Worm (Caenorhabditis elegans) whole organism, L4 larva: Measurements from ENCODE around the gene T24H10.5.
A peak's percentile ranks its signal among the peaks of the same experiment; 100 is the strongest.

ENCODE experiments used
- F37D6.2 ChIP-seq: sonication (generic microtip); optimal IDR thresholded peaks from 2 replicates; lab custom pipeline; 2016; ENCODE audit warnings: mild to moderate bottlenecking, missing genetic modification characterization, missing compliant biosample characterization
- F44E2.7 ChIP-seq: fragments of 200-800 bp; sonication (Bioruptor generic); IDR thresholded peaks from 2 replicates; pipeline ENCODE4 v2.1.2; 2022; ENCODE audit warnings: missing genetic modification characterization, missing compliant biosample characterization
- R02D3.7 ChIP-seq: fragments of 150-350 bp; sonication (generic microtip); optimal IDR thresholded peaks from 3 replicates; lab custom pipeline; 2014; ENCODE audit warnings: missing biosample characterization, missing genetic modification characterization
- aly-2 ChIP-seq: sonication (generic microtip); optimal IDR thresholded peaks from 2 replicates; lab custom pipeline; 2018; ENCODE audit warnings: missing biosample characterization, missing genetic modification characterization
- ama-1 ChIP-seq: fragments of 150-350 bp; optimal IDR thresholded peaks from 2 replicates; lab custom pipeline; 2014; ENCODE audit warnings: inconsistent platforms, mixed read lengths
- ceh-32 ChIP-seq: sonication (generic microtip); optimal IDR thresholded peaks from 2 replicates; lab custom pipeline; 2016; ENCODE audit warnings: mild to moderate bottlenecking, missing genetic modification characterization, missing compliant biosample characterization; ENCODE audit not compliant: poor library complexity
- ceh-44 ChIP-seq: fragments of 200-800 bp; sonication (Bioruptor generic); IDR thresholded peaks from 2 replicates; pipeline ENCODE4 v1.3.6; 2022; ENCODE audit warnings: missing genetic modification reagents, missing genetic modification characterization, missing compliant biosample characterization
- ceh-82 ChIP-seq: sonication (generic microtip); optimal IDR thresholded peaks from 2 replicates; lab custom pipeline; 2017; ENCODE audit warnings: missing biosample characterization, missing genetic modification characterization
- ctbp-1 ChIP-seq: fragments of 200-800 bp; sonication (Bioruptor generic); IDR thresholded peaks from 2 replicates; pipeline ENCODE4 v1.3.6; 2022; ENCODE audit warnings: missing genetic modification reagents, missing genetic modification characterization, missing compliant biosample characterization
- daf-19 ChIP-seq: fragments of 200-800 bp; sonication (Bioruptor generic); conservative IDR thresholded peaks from 2 replicates; pipeline ENCODE4 v1.3.6; 2022; ENCODE audit warnings: missing genetic modification characterization, missing compliant biosample characterization
- dmd-6 ChIP-seq: fragments of 200-800 bp; sonication (Bioruptor generic); IDR thresholded peaks from 2 replicates; pipeline ENCODE4 v1.3.6; 2022; ENCODE audit warnings: missing genetic modification reagents, missing genetic modification characterization, missing compliant biosample characterization
- dpl-1 ChIP-seq: fragments of 150-350 bp; optimal IDR thresholded peaks from 2 replicates; lab custom pipeline; 2014; ENCODE audit warnings: missing biosample characterization, missing genetic modification reagents, missing genetic modification characterization
- duxl-1 ChIP-seq: sonication (generic microtip); optimal IDR thresholded peaks from 2 replicates; lab custom pipeline; 2016; ENCODE audit warnings: mild to moderate bottlenecking, missing genetic modification characterization, moderate library complexity, missing compliant biosample characterization; ENCODE audit not compliant: poor library complexity
- egl-27 ChIP-seq: sonication (generic microtip); optimal IDR thresholded peaks from 3 replicates; lab custom pipeline; 2017; ENCODE audit warnings: missing biosample characterization, missing genetic modification reagents, missing genetic modification characterization
- fkh-10 ChIP-seq: fragments of 150-350 bp; optimal IDR thresholded peaks from 2 replicates; lab custom pipeline; 2014; ENCODE audit warnings: missing biosample characterization, missing genetic modification reagents, missing genetic modification characterization
- fos-1 ChIP-seq: fragments of 150-350 bp; optimal IDR thresholded peaks from 2 replicates; lab custom pipeline; 2014; ENCODE audit warnings: missing biosample characterization, missing genetic modification characterization
- gei-8 ChIP-seq: fragments of 200-800 bp; sonication (Bioruptor generic); optimal IDR thresholded peaks from 2 replicates; lab custom pipeline; 2018; ENCODE audit warnings: mild to moderate bottlenecking, missing genetic modification characterization, missing compliant biosample characterization
- hif-1 ChIP-seq, 2 experiments: sonication (generic microtip); optimal IDR thresholded peaks; 2 replicates each; lab custom pipeline; 2016 to 2017; ENCODE audit warnings: missing compliant biosample characterization in 2 of 2, missing genetic modification characterization in 2 of 2, missing genetic modification reagents in 2 of 2, missing genotype in 2 of 2, mild to moderate bottlenecking in 1 of 2
- hlh-30 ChIP-seq: sonication (generic microtip); optimal IDR thresholded peaks from 2 replicates; lab custom pipeline; 2017; ENCODE audit warnings: antibody characterized with exemption, mild to moderate bottlenecking, missing genetic modification characterization, missing compliant biosample characterization; ENCODE audit not compliant: insufficient read depth
- jun-1 ChIP-seq: fragments of 150-350 bp; optimal IDR thresholded peaks from 2 replicates; lab custom pipeline; 2014; ENCODE audit warnings: missing biosample characterization, missing genetic modification reagents, missing genetic modification characterization
- lim-7 ChIP-seq: fragments of 200-800 bp; sonication (Bioruptor generic); IDR thresholded peaks from 2 replicates; pipeline ENCODE4 v1.3.6; 2022; ENCODE audit warnings: missing genetic modification characterization, missing compliant biosample characterization
- lin-1 ChIP-seq: fragments of 200-800 bp; sonication (Bioruptor generic); IDR thresholded peaks from 2 replicates; pipeline ENCODE4 v1.3.6; 2022; ENCODE audit warnings: missing genetic modification reagents, missing genetic modification characterization, missing compliant biosample characterization
- lin-13 ChIP-seq: fragments of 150-350 bp; optimal IDR thresholded peaks from 2 replicates; lab custom pipeline; 2014; ENCODE audit warnings: missing biosample characterization, missing genetic modification reagents, missing genetic modification characterization
- lin-38 ChIP-seq: fragments of 200-800 bp; sonication (Bioruptor generic); IDR thresholded peaks from 2 replicates; pipeline ENCODE4 v1.3.6; 2022; ENCODE audit warnings: missing genetic modification reagents, missing genetic modification characterization, missing compliant biosample characterization
- lin-39 ChIP-seq: fragments of 150-350 bp; optimal IDR thresholded peaks from 2 replicates; lab custom pipeline; 2014; ENCODE audit warnings: missing biosample characterization, missing genetic modification reagents, missing genetic modification characterization
- lir-3 ChIP-seq: sonication (generic microtip); optimal IDR thresholded peaks from 2 replicates; lab custom pipeline; 2016; ENCODE audit warnings: mild to moderate bottlenecking, missing genetic modification characterization, missing compliant biosample characterization
- madf-9 ChIP-seq: fragments of 200-800 bp; sonication (Bioruptor generic); conservative IDR thresholded peaks from 2 replicates; pipeline ENCODE4 v1.3.6; 2022; ENCODE audit warnings: missing genetic modification reagents, missing genetic modification characterization, missing compliant biosample characterization
- mes-2 ChIP-seq: sonication (generic microtip); optimal IDR thresholded peaks from 2 replicates; lab custom pipeline; 2016; ENCODE audit warnings: missing genotype, mild to moderate bottlenecking, missing genetic modification characterization, missing compliant biosample characterization; ENCODE audit not compliant: poor library complexity, severe bottlenecking
- nhr-10 ChIP-seq: fragments of 150-350 bp; optimal IDR thresholded peaks from 2 replicates; lab custom pipeline; 2014; ENCODE audit warnings: missing biosample characterization, missing genetic modification characterization
- nhr-28 ChIP-seq: fragments of 150-350 bp; optimal IDR thresholded peaks from 2 replicates; lab custom pipeline; 2014; ENCODE audit warnings: missing biosample characterization, missing genetic modification characterization
- nhr-77 ChIP-seq: fragments of 150-350 bp; optimal IDR thresholded peaks from 2 replicates; lab custom pipeline; 2014; ENCODE audit warnings: missing biosample characterization, missing genetic modification characterization
- pha-4 ChIP-seq, 2 experiments: fragments of 150-350 bp in 1 of 2; fragments of 200-800 bp in 1 of 2; sonication (Bioruptor generic) in 1 of 2; IDR thresholded peaks in 1 of 2; optimal IDR thresholded peaks in 1 of 2; 2 replicates each; pipeline versions ENCODE4 v1.3.6 to Lab custom; 2014 to 2022; ENCODE audit warnings: missing genetic modification characterization in 2 of 2, missing genetic modification reagents in 2 of 2, missing biosample characterization in 1 of 2, missing compliant biosample characterization in 1 of 2
- pqm-1 ChIP-seq: sonication (generic microtip); optimal IDR thresholded peaks from 2 replicates; lab custom pipeline; 2017; ENCODE audit warnings: missing biosample characterization, missing genetic modification characterization
- rbr-2 ChIP-seq: sonication (generic microtip); optimal IDR thresholded peaks from 2 replicates; lab custom pipeline; 2016; ENCODE audit warnings: missing genotype, missing genetic modification characterization, missing compliant biosample characterization
- skn-1 ChIP-seq: fragments of 150-350 bp; optimal IDR thresholded peaks from 2 replicates; lab custom pipeline; 2014; ENCODE audit warnings: missing biosample characterization, missing genetic modification characterization
- snpc-4 ChIP-seq: fragments of 150-350 bp; optimal IDR thresholded peaks from 2 replicates; lab custom pipeline; 2014; ENCODE audit warnings: missing biosample characterization, missing genetic modification characterization
- spr-1 ChIP-seq: sonication (generic microtip); optimal IDR thresholded peaks from 2 replicates; lab custom pipeline; 2016; ENCODE audit warnings: mild to moderate bottlenecking, missing genetic modification characterization, missing compliant biosample characterization
- tag-97 ChIP-seq: fragments of 200-800 bp; sonication (Bioruptor generic); IDR thresholded peaks from 2 replicates; pipeline ENCODE4 v1.3.6; 2022; ENCODE audit warnings: missing genetic modification characterization, missing compliant biosample characterization
- tra-1 ChIP-seq: fragments of 200-800 bp; sonication (Bioruptor generic); IDR thresholded peaks from 2 replicates; pipeline ENCODE4 v1.3.6; 2022; ENCODE audit warnings: missing genetic modification reagents, missing genetic modification characterization, missing compliant biosample characterization
- zag-1 ChIP-seq: fragments of 150-350 bp; optimal IDR thresholded peaks from 2 replicates; lab custom pipeline; 2014; ENCODE audit warnings: missing biosample characterization, missing genetic modification characterization
- zip-11 ChIP-seq: fragments of 200-800 bp; sonication (Bioruptor generic); IDR thresholded peaks from 2 replicates; pipeline ENCODE4 v1.3.6; 2022; ENCODE audit warnings: missing genetic modification characterization, missing compliant biosample characterization

The T24H10.5 gene

ce11 chrII:9057035-9057668, 43.7 kb upstream of the T24H10.5 start, which contains the start of gene rpl-32 (continued):
- TF ChIP-seq hlh-30 (tag; lab: Kevin White, UChicago) (peak; percentile 76), skn-1 (tag; lab: Kevin White, UChicago) (no peak), lin-39 (tag; lab: Kevin White, UChicago) (no peak), lin-1 (GFP tag; lab: Robert Waterston, UW) (no peak), daf-19 (0 out of 2 replicates have a peak, but pooled peaks have one; percentile 17), lin-13 (GFP tag; lab: Kevin White, UChicago) (peak; percentile 70), lir-3 (tag; lab: Kevin White, UChicago) (no peak), madf-9 (no peak), tag-97 (no peak), dpl-1 (GFP tag; lab: Kevin White, UChicago) (peak; percentile 71), snpc-4 (no peak), fos-1 (tag; lab: Kevin White, UChicago) (no peak), ceh-82 (tag; lab: Kevin White, UChicago) (no peak), mes-2 (tag; lab: Kevin White, UChicago) (peak; percentile 80), R02D3.7 (tag; lab: Kevin White, UChicago) (no peak), pha-4 (GFP tag; IDR thresholded peaks at IDR 0.05; lab: Robert Waterston, UW) (0 out of 2 replicates have a peak, but pooled peaks have one; percentile 26), pha-4 (tag; optimal IDR thresholded peaks at IDR 0.05; lab: Kevin White, UChicago) (peak; percentile 71), ceh-32 (tag; lab: Kevin White, UChicago) (no peak), lim-7 (GFP tag; lab: Robert Waterston, UW) (no peak), jun-1 (tag; lab: Kevin White, UChicago) (no peak), egl-27 (tag; lab: Kevin White, UChicago) (no peak), ceh-44 (GFP tag; lab: Robert Waterston, UW) (no peak), nhr-28 (tag; lab: Kevin White, UChicago) (peak; percentile 76), tra-1 (no peak), nhr-77 (tag; lab: Kevin White, UChicago) (peak; percentile 94), gei-8 (no peak), nhr-10 (tag; lab: Kevin White, UChicago) (no peak), zag-1 (tag; lab: Kevin White, UChicago) (no peak), duxl-1 (no peak), rbr-2 (tag; lab: Kevin White, UChicago) (peak; percentile 74), dmd-6 (GFP tag; lab: Robert Waterston, UW) (peak; percentile 50), F37D6.2 (tag; lab: Kevin White, UChicago) (peak; percentile 14), fkh-10 (peak; percentile 14), lin-38 (peak; percentile 97), pqm-1 (tag; lab: Kevin White, UChicago) (no peak), ama-1 (lab: Kevin White, UChicago) (peak; percentile 17), F44E2.7 (GFP tag; lab: Robert Waterston, UW) (no peak), spr-1 (tag; lab: Kevin White, UChicago) (no peak)

ce11 chrII:9059010-9059409, 41.9 kb upstream of the T24H10.5 start:
- no peak for TF ChIP-seq zip-11 (GFP tag; lab: Robert Waterston, UW)
- no peak for TF ChIP-seq ctbp-1 (GFP tag; lab: Robert Waterston, UW)
- TF ChIP-seq aly-2 (tag; lab: Kevin White, UChicago): no peak
- no peak for TF ChIP-seq ama-1 (lab: Kevin White, UChicago)
- no peak for TF ChIP-seq F44E2.7 (GFP tag; lab: Robert Waterston, UW)
- no peak for TF ChIP-seq hif-1 (tag; optimal IDR thresholded peaks at IDR 0.05; lab: Kevin White, UChicago)
